Fruit fly (Drosophila melanogaster): ENCODE measurements around the gene lectin-21Ca.

DNA sequence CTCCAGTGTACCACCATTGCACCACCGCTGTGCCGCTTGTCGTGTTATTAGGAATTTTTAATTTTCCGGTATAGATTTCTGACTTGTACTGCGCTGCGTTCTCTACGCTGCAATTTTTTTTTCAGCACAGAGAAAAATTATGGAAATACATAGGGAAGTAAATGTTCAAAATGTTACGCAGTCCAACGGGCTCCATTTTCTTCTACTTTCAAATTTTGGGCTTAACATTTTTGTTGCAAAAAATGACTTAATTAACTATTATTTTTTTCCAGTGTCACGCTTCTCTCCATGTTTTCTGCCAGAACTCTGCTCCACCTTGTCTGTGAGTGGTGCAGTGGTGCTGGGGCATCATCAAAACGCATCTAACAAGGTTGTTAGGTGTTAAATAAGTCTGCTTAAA lies 36.6 kb downstream of the lectin-21Ca start:
- no peak for TF ChIP-seq CTCF (optimal IDR thresholded peaks at IDR 0.05)
- TF ChIP-seq CG8478 (optimal IDR thresholded peaks at IDR 0.05), result no peak

All from S2 (cell line).